Fruit fly (Drosophila melanogaster) whole organism, embryonic: ENCODE data around the gene Cpr97Ea.
A peak's percentile ranks its signal among the peaks of the same experiment; 100 is the strongest.

Source experiments
- Ada2b ChIP-seq: fragments of 200-800 bp; sonication (Bioruptor generic); IDR thresholded peaks from 2 replicates; pipeline ENCODE4 v1.3.6; 2022; ENCODE audit warnings: missing biosample characterization, missing genetic modification characterization
- Adf1 ChIP-seq: fragments of 200-800 bp; sonication (Bioruptor generic); IDR thresholded peaks from 2 replicates; pipeline ENCODE4 v1.3.6; 2022; ENCODE audit warnings: missing biosample characterization, missing genetic modification characterization
- B-H1 ChIP-seq: fragments of 200-800 bp; sonication (Bioruptor generic); IDR thresholded peaks from 3 replicates; pipeline ENCODE4 v1.3.6; 2022; ENCODE audit warnings: missing biosample characterization, missing genetic modification characterization
- CG11085 ChIP-seq: fragments of 200-800 bp; sonication (Bioruptor generic); IDR thresholded peaks from 2 replicates; pipeline ENCODE4 v1.3.6; 2022; ENCODE audit warnings: missing biosample characterization, missing genetic modification characterization
- CG13287 ChIP-seq: fragments of 200-800 bp; sonication (Bioruptor generic); IDR thresholded peaks from 2 replicates; pipeline ENCODE4 v1.3.6; 2022; ENCODE audit warnings: missing biosample characterization, missing genetic modification characterization; ENCODE audit not compliant: partially characterized antibody
- CG13624 ChIP-seq: fragments of 200-800 bp; sonication (Bioruptor generic); optimal IDR thresholded peaks from 2 replicates; lab custom pipeline; 2016; ENCODE audit warnings: missing biosample characterization, missing genetic modification characterization
- CG14014 ChIP-seq: fragments of 200-800 bp; sonication (Bioruptor generic); IDR thresholded peaks from 2 replicates; pipeline ENCODE4 v1.3.6; 2022; ENCODE audit warnings: missing biosample characterization, missing genetic modification characterization
- CG14050 ChIP-seq: fragments of 200-800 bp; sonication (Bioruptor generic); IDR thresholded peaks from 3 replicates; pipeline ENCODE4 v1.3.6; 2022; ENCODE audit warnings: missing biosample characterization, missing genetic modification characterization
- CG15601 ChIP-seq: fragments of 200-800 bp; sonication (Bioruptor generic); optimal IDR thresholded peaks from 3 replicates; lab custom pipeline; 2019; ENCODE audit warnings: missing biosample characterization, mild to moderate bottlenecking, missing genetic modification characterization, moderate library complexity
- CG18764 ChIP-seq: fragments of 200-800 bp; sonication (Bioruptor generic); optimal IDR thresholded peaks from 3 replicates; lab custom pipeline; 2016; ENCODE audit warnings: missing biosample characterization, missing genetic modification characterization
- CG2116 ChIP-seq: fragments of 200-800 bp; sonication (Bioruptor generic); optimal IDR thresholded peaks from 3 replicates; lab custom pipeline; 2018; ENCODE audit warnings: missing biosample characterization, mild to moderate bottlenecking, missing genetic modification characterization
- CG3065 ChIP-seq: fragments of 200-800 bp; sonication (Bioruptor generic); optimal IDR thresholded peaks from 2 replicates; lab custom pipeline; 2016; ENCODE audit warnings: missing biosample characterization, missing genetic modification characterization
- CG32532 ChIP-seq: fragments of 200-800 bp; sonication (Bioruptor generic); IDR thresholded peaks from 2 replicates; pipeline ENCODE4 v1.3.6; 2022; ENCODE audit warnings: missing biosample characterization, missing genetic modification characterization
- CG4707 ChIP-seq: fragments of 200-800 bp; sonication (Bioruptor generic); optimal IDR thresholded peaks from 2 replicates; lab custom pipeline; 2018; ENCODE audit warnings: missing biosample characterization, mild to moderate bottlenecking, missing genetic modification characterization, moderate library complexity
- CG6175 ChIP-seq: fragments of 200-800 bp; sonication (Bioruptor generic); IDR thresholded peaks from 3 replicates; pipeline ENCODE4 v1.3.6; 2022; ENCODE audit warnings: missing biosample characterization, missing genetic modification characterization
- CG8359 ChIP-seq: fragments of 200-800 bp; sonication (Bioruptor generic); optimal IDR thresholded peaks from 2 replicates; lab custom pipeline; 2017; ENCODE audit warnings: missing biosample characterization, mild to moderate bottlenecking, missing genetic modification characterization, borderline replicate concordance
- CG8478 ChIP-seq: fragments of >200 bp; optimal IDR thresholded peaks from 2 replicates; lab custom pipeline; 2018
- CG9215 ChIP-seq: fragments of 200-800 bp; sonication (Bioruptor generic); IDR thresholded peaks from 2 replicates; pipeline ENCODE4 v1.3.6; 2022; ENCODE audit warnings: missing biosample characterization, missing genetic modification characterization
- CG9727 ChIP-seq: fragments of 200-800 bp; sonication (Bioruptor generic); optimal IDR thresholded peaks from 3 replicates; lab custom pipeline; 2017; ENCODE audit warnings: missing biosample characterization, mild to moderate bottlenecking, missing genetic modification characterization
- Dbx ChIP-seq: fragments of 200-800 bp; sonication (Bioruptor generic); IDR thresholded peaks from 3 replicates; pipeline ENCODE4 v1.3.6; 2022; ENCODE audit warnings: missing biosample characterization, missing genetic modification characterization
- Drgx ChIP-seq: fragments of 200-800 bp; sonication (Bioruptor generic); IDR thresholded peaks from 2 replicates; pipeline ENCODE4 v1.3.6; 2022; ENCODE audit warnings: missing biosample characterization, missing genetic modification characterization
- Ets65A ChIP-seq: fragments of 200-800 bp; sonication (Bioruptor generic); peaks from one replicate; lab custom pipeline; 2016; ENCODE audit warnings: missing biosample characterization, missing genetic modification characterization
- H15 ChIP-seq: fragments of 200-800 bp; sonication (Bioruptor generic); IDR thresholded peaks from 3 replicates; pipeline ENCODE4 v1.3.6; 2022; ENCODE audit warnings: missing biosample characterization, missing genetic modification characterization
- HLH3B ChIP-seq: fragments of 200-800 bp; sonication (Bioruptor generic); IDR thresholded peaks from 2 replicates; pipeline ENCODE4 v1.3.6; 2022; ENCODE audit warnings: missing biosample characterization, missing genetic modification characterization
- Hsf ChIP-seq: fragments of 200-800 bp; sonication (Bioruptor generic); optimal IDR thresholded peaks from 3 replicates; lab custom pipeline; 2016; ENCODE audit warnings: missing biosample characterization, missing genetic modification characterization
- Kr ChIP-seq: fragments of 200-800 bp; sonication (Bioruptor generic); optimal IDR thresholded peaks from 2 replicates; lab custom pipeline; 2017; ENCODE audit warnings: missing biosample characterization, mild to moderate bottlenecking, missing genetic modification characterization
- Ptx1 ChIP-seq: fragments of 200-800 bp; sonication (Bioruptor generic); IDR thresholded peaks from 2 replicates; pipeline ENCODE4 v1.3.6; 2022; ENCODE audit warnings: missing biosample characterization, missing genetic modification characterization
- Stat92E ChIP-seq, 3 experiments: fragments of >200 bp in 2 of 3; fragments of 200-800 bp in 1 of 3; sonication (Bioruptor generic) in 1 of 3; optimal IDR thresholded peaks; 2 replicates each; lab custom pipeline; 2017 to 2019; ENCODE audit warnings: missing biosample characterization in 3 of 3, missing genetic modification characterization in 3 of 3, mild to moderate bottlenecking in 1 of 3, moderate library complexity in 1 of 3
- abd-A ChIP-seq: fragments of 200-800 bp; sonication (Bioruptor generic); optimal IDR thresholded peaks from 3 replicates; lab custom pipeline; 2019; ENCODE audit warnings: missing biosample characterization, mild to moderate bottlenecking, missing genetic modification characterization, moderate library complexity
- al ChIP-seq: fragments of 200-800 bp; sonication (Bioruptor generic); IDR thresholded peaks from 2 replicates; pipeline ENCODE4 v1.3.6; 2022; ENCODE audit warnings: missing biosample characterization, missing genetic modification characterization
- caup ChIP-seq: fragments of 200-800 bp; sonication (Bioruptor generic); optimal IDR thresholded peaks from 3 replicates; lab custom pipeline; 2017; ENCODE audit warnings: missing biosample characterization, mild to moderate bottlenecking, missing genetic modification characterization, moderate library complexity; ENCODE audit not compliant: severe bottlenecking
- chn ChIP-seq: fragments of 200-800 bp; sonication (Bioruptor generic); optimal IDR thresholded peaks from 2 replicates; lab custom pipeline; 2016; ENCODE audit warnings: missing biosample characterization, missing genetic modification characterization
- corto ChIP-seq: fragments of 200-800 bp; sonication (Bioruptor generic); optimal IDR thresholded peaks from 2 replicates; lab custom pipeline; 2016; ENCODE audit warnings: missing biosample characterization, mild to moderate bottlenecking, missing genetic modification characterization, moderate library complexity
- cwo ChIP-seq: fragments of 200-800 bp; sonication (Bioruptor generic); optimal IDR thresholded peaks from 3 replicates; lab custom pipeline; 2017; ENCODE audit warnings: missing biosample characterization, missing genetic modification characterization, mild to moderate bottlenecking, moderate library complexity, missing genetic modification reagents
- dmrt11E ChIP-seq: fragments of 200-800 bp; sonication (Bioruptor generic); optimal IDR thresholded peaks from 3 replicates; lab custom pipeline; 2018; ENCODE audit warnings: missing biosample characterization, mild to moderate bottlenecking, missing genetic modification characterization, moderate library complexity
- esg ChIP-seq: fragments of 200-800 bp; sonication (Bioruptor generic); conservative IDR thresholded peaks from 2 replicates; pipeline ENCODE4 v1.3.6; 2022; ENCODE audit warnings: missing biosample characterization, missing genetic modification characterization
- fd96Cb ChIP-seq: fragments of 200-800 bp; sonication (Bioruptor generic); optimal IDR thresholded peaks from 2 replicates; lab custom pipeline; 2018; ENCODE audit warnings: missing biosample characterization, mild to moderate bottlenecking, missing genetic modification characterization, moderate library complexity
- gcm ChIP-seq: fragments of 200-800 bp; sonication (Bioruptor generic); optimal IDR thresholded peaks from 2 replicates; lab custom pipeline; 2019; ENCODE audit warnings: missing biosample characterization, mild to moderate bottlenecking, missing genetic modification characterization, moderate library complexity
- ind ChIP-seq: fragments of 200-800 bp; sonication (Bioruptor generic); optimal IDR thresholded peaks from 3 replicates; lab custom pipeline; 2016; ENCODE audit warnings: missing biosample characterization, missing genetic modification characterization
- lab ChIP-seq: fragments of 200-800 bp; sonication (Bioruptor generic); optimal IDR thresholded peaks from 3 replicates; lab custom pipeline; 2017; ENCODE audit warnings: missing biosample characterization, missing genetic modification characterization, mild to moderate bottlenecking, moderate library complexity, missing genetic modification reagents
- lbe ChIP-seq: fragments of 200-800 bp; sonication (Bioruptor generic); optimal IDR thresholded peaks from 2 replicates; lab custom pipeline; 2016; ENCODE audit warnings: missing biosample characterization, mild to moderate bottlenecking, missing genetic modification characterization
- lilli ChIP-seq: fragments of 200-800 bp; sonication (Bioruptor generic); optimal IDR thresholded peaks from 3 replicates; lab custom pipeline; 2016; ENCODE audit warnings: missing biosample characterization, missing genetic modification characterization
- lmd ChIP-seq: fragments of 200-800 bp; sonication (Bioruptor generic); IDR thresholded peaks from 2 replicates; pipeline ENCODE4 v1.3.6; 2022; ENCODE audit warnings: missing biosample characterization, missing genetic modification characterization
- luna ChIP-seq: fragments of 200-800 bp; sonication (Bioruptor generic); optimal IDR thresholded peaks from 2 replicates; lab custom pipeline; 2016; ENCODE audit warnings: missing biosample characterization, missing genetic modification characterization
- nerfin-2 ChIP-seq: fragments of 200-800 bp; sonication (Bioruptor generic); IDR thresholded peaks from 2 replicates; pipeline ENCODE4 v1.3.6; 2022; ENCODE audit warnings: missing biosample characterization, missing genetic modification characterization; ENCODE audit not compliant: partially characterized antibody
- ranshi ChIP-seq: fragments of 200-800 bp; sonication (Bioruptor generic); IDR thresholded peaks from 2 replicates; pipeline ENCODE4 v1.3.6; 2022; ENCODE audit warnings: missing biosample characterization, missing genetic modification characterization
- sisA ChIP-seq: fragments of 200-800 bp; sonication (Bioruptor generic); IDR thresholded peaks from 2 replicates; pipeline ENCODE4 v1.3.6; 2022; ENCODE audit warnings: missing biosample characterization, missing genetic modification characterization
- slbo ChIP-seq: fragments of 200-800 bp; sonication (Bioruptor generic); IDR thresholded peaks from 2 replicates; pipeline ENCODE4 v1.3.6; 2022; ENCODE audit warnings: missing biosample characterization, missing genetic modification characterization
- vvl ChIP-seq: fragments of 200-800 bp; sonication (Bioruptor generic); IDR thresholded peaks from 2 replicates; pipeline ENCODE4 v1.3.6; 2022; ENCODE audit warnings: missing biosample characterization, missing genetic modification characterization

Cpr97Ea gene

DNA sequence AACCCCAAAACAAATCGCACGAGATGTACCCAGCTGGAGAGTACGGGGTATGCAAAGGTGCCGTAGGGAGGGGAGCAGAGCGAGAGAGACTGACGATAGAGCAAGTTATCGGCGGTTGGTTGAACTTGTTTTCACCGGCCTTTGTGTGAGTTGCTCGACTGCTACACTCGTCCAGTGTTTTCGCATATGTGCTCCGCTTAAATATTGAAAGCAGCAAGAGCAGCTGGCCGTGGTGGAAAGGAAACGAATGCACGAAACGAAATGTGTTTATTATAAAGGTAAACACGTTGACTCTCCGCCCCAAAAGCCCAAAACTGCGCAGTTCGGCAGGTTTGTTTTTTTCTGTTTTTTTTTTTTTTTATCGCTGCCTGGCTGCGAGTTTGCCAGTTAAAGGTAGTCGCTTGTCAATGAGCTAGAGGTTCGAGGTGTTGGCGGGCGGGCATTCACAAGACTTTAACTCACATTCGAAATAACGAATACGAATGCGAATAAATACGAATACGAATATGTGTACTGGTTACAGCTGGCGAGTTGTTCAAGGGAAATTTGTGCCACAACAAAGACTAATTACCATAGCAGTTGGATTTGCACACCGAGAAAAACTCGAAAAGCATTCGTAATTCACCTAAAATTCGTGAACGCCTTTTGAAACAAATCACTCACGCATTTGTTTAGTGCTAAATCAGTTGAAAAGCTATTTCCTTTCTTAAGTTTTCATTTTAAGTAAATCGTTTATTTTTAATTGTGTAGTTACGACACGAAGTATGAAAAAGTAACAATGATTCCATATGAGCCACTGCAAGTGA, 42.2 kb upstream of the Cpr97Ea start (continued):
- peak; percentile 7 for TF ChIP-seq caup (GFP tag; lab: Kevin White, UChicago)
- TF ChIP-seq CG14014 (GFP tag; lab: Robert Waterston, UW) = peak; percentile 34; the same call in 1 of the 2 replicates
- TF ChIP-seq Hsf (GFP tag; lab: Kevin White, UChicago) = peak; percentile 6
- TF ChIP-seq dmrt11E = no peak
- no peak for TF ChIP-seq CG8359 (GFP tag; lab: Kevin White, UChicago)
- peak; percentile 88 for TF ChIP-seq Ets65A (GFP tag; lab: Kevin White, UChicago)
- TF ChIP-seq CG18764 (GFP tag; lab: Kevin White, UChicago) = no peak
- peak; percentile 4 for TF ChIP-seq fd96Cb (tag; lab: Kevin White, UChicago)
- 0 out of 3 replicates have a peak, but pooled peaks have one; percentile 14 for TF ChIP-seq Dbx (GFP tag; lab: Robert Waterston, UW)
- TF ChIP-seq CG14050 (GFP tag; lab: Robert Waterston, UW) = peak; percentile 42; the same call in 2 of the 3 replicates
- peak; percentile 50; the same call in 1 of the 2 replicates for TF ChIP-seq al (GFP tag; lab: Robert Waterston, UW)
- peak; percentile 74 for TF ChIP-seq Drgx
- no peak for TF ChIP-seq CG3065 (GFP tag; lab: Kevin White, UChicago)
- TF ChIP-seq CG13624 (GFP tag; lab: Kevin White, UChicago) = peak; percentile 93
- peak; percentile 36 for TF ChIP-seq lilli (GFP tag; lab: Kevin White, UChicago)
- TF ChIP-seq sisA (GFP tag; lab: Robert Waterston, UW) = no peak
- peak; percentile 75 for TF ChIP-seq cwo (GFP tag; lab: Kevin White, UChicago)
- TF ChIP-seq CG8478 = no peak
- peak; percentile 13 for TF ChIP-seq CG9727 (GFP tag; lab: Kevin White, UChicago)
- TF ChIP-seq ind = peak; percentile 36
- peak; percentile 25 for TF ChIP-seq lab (GFP tag; lab: Kevin White, UChicago)
- peak; percentile 16; the same call in 1 of the 2 replicates for TF ChIP-seq CG9215 (GFP tag; lab: Robert Waterston, UW)
- TF ChIP-seq Stat92E (GFP tag; optimal IDR thresholded peaks at IDR 0.05; lab: Kevin White, UChicago) = no peak
- no peak for TF ChIP-seq CG4707 (GFP tag; lab: Kevin White, UChicago)
- no peak for TF ChIP-seq CG15601 (tag; lab: Kevin White, UChicago)
- TF ChIP-seq B-H1 (GFP tag; lab: Robert Waterston, UW) = peak; percentile 17; the same call in 1 of the 3 replicates
- TF ChIP-seq esg (GFP tag; lab: Robert Waterston, UW) = peak; percentile 35; the same call in 1 of the 2 replicates
- TF ChIP-seq CG11085 = no peak
- 0 out of 2 replicates have a peak, but pooled peaks have one; percentile 3 for TF ChIP-seq ranshi (GFP tag; lab: Robert Waterston, UW)
- TF ChIP-seq CG6175 (GFP tag; lab: Robert Waterston, UW) = peak; percentile 56; the same call in 1 of the 3 replicates
- TF ChIP-seq luna (GFP tag; lab: Kevin White, UChicago) = peak; percentile 8
- no peak for TF ChIP-seq CG2116 (GFP tag; lab: Kevin White, UChicago)
- peak; percentile 57 for TF ChIP-seq Adf1 (GFP tag; lab: Robert Waterston, UW)
- TF ChIP-seq nerfin-2 (GFP tag; lab: Robert Waterston, UW) = no peak
- no peak for TF ChIP-seq chn (GFP tag; lab: Kevin White, UChicago)
- no peak for TF ChIP-seq gcm (GFP tag; lab: Kevin White, UChicago)
- TF ChIP-seq abd-A = no peak
- peak; percentile 60 for TF ChIP-seq slbo (GFP tag; lab: Robert Waterston, UW)
- TF ChIP-seq HLH3B (GFP tag; lab: Robert Waterston, UW) = 0 out of 2 replicates have a peak, but pooled peaks have one; percentile 22
- peak; percentile 25 for TF ChIP-seq corto
- no peak for TF ChIP-seq Ada2b
- TF ChIP-seq lmd (GFP tag; lab: Robert Waterston, UW) = peak; percentile 18; the same call in 1 of the 2 replicates
- no peak for TF ChIP-seq H15 (GFP tag; lab: Robert Waterston, UW)
- peak; percentile 64; the same call in 1 of the 2 replicates for TF ChIP-seq CG32532 (GFP tag; lab: Robert Waterston, UW)
- peak; percentile 33; the same call in 1 of the 2 replicates for TF ChIP-seq vvl (GFP tag; lab: Robert Waterston, UW)
- no peak for TF ChIP-seq Kr
- peak; percentile 32; the same call in 1 of the 2 replicates for TF ChIP-seq Ptx1 (GFP tag; lab: Robert Waterston, UW)
- peak; percentile 17; the same call in 1 of the 2 replicates for TF ChIP-seq CG13287 (GFP tag; lab: Robert Waterston, UW)
- TF ChIP-seq lbe (GFP tag; lab: Kevin White, UChicago) = peak; percentile 45
